Worm (Caenorhabditis elegans) whole organism, L2 larva: ENCODE data around the gene F56C9.6.

ENCODE experiments used
- C34F6.9 ChIP-seq: fragments of 150-350 bp; optimal IDR thresholded peaks from 2 replicates; lab custom pipeline; 2014; ENCODE audit warnings: missing biosample characterization, missing genetic modification characterization
- F13H6.1 ChIP-seq: sonication (generic microtip); optimal IDR thresholded peaks from 2 replicates; lab custom pipeline; 2016; ENCODE audit warnings: missing genetic modification characterization, missing compliant biosample characterization
- R02D3.7 ChIP-seq: fragments of 150-350 bp; optimal IDR thresholded peaks from 2 replicates; lab custom pipeline; 2014; ENCODE audit warnings: missing biosample characterization, missing genetic modification characterization
- Y55F3AM.14 ChIP-seq: fragments of 200-800 bp; sonication (Bioruptor generic); optimal IDR thresholded peaks from 2 replicates; lab custom pipeline; 2018; ENCODE audit warnings: mild to moderate bottlenecking, missing genetic modification characterization, missing compliant biosample characterization
- ZK546.5 ChIP-seq: sonication (generic microtip); optimal IDR thresholded peaks from 2 replicates; lab custom pipeline; 2017; ENCODE audit warnings: missing biosample characterization, missing genetic modification characterization
- alr-1 ChIP-seq: fragments of 150-350 bp; optimal IDR thresholded peaks from 2 replicates; lab custom pipeline; 2014; ENCODE audit warnings: missing biosample characterization, missing genetic modification characterization
- ama-1 ChIP-seq: fragments of 150-350 bp; optimal IDR thresholded peaks from 2 replicates; lab custom pipeline; 2018; ENCODE audit warnings: inconsistent platforms
- blmp-1 ChIP-seq: sonication (generic microtip); optimal IDR thresholded peaks from 2 replicates; lab custom pipeline; 2017; ENCODE audit warnings: missing genetic modification characterization, mild to moderate bottlenecking, missing compliant biosample characterization, antibody characterized with exemption, moderate library complexity; ENCODE audit not compliant: insufficient read depth
- ceh-16 ChIP-seq: fragments of 150-350 bp; optimal IDR thresholded peaks from 2 replicates; lab custom pipeline; 2014; ENCODE audit warnings: missing biosample characterization, missing genetic modification characterization
- ceh-82 ChIP-seq: fragments of 150-350 bp; optimal IDR thresholded peaks from 2 replicates; lab custom pipeline; 2014; ENCODE audit warnings: missing biosample characterization, missing genetic modification characterization
- egl-27 ChIP-seq: sonication (generic microtip); optimal IDR thresholded peaks from 3 replicates; lab custom pipeline; 2017; ENCODE audit warnings: missing biosample characterization, missing genetic modification reagents, missing genetic modification characterization
- elt-1 ChIP-seq: fragments of 150-350 bp; optimal IDR thresholded peaks from 2 replicates; lab custom pipeline; 2014; ENCODE audit warnings: missing biosample characterization, missing genetic modification characterization
- fos-1 ChIP-seq: fragments of 150-350 bp; optimal IDR thresholded peaks from 2 replicates; lab custom pipeline; 2014; ENCODE audit warnings: missing biosample characterization, missing genetic modification characterization
- gmeb-1 ChIP-seq: fragments of 150-350 bp; optimal IDR thresholded peaks from 2 replicates; lab custom pipeline; 2014; ENCODE audit warnings: missing biosample characterization, missing genetic modification characterization
- lin-11 ChIP-seq: fragments of 150-350 bp; sonication (generic microtip); optimal IDR thresholded peaks from 2 replicates; lab custom pipeline; 2014; ENCODE audit warnings: missing biosample characterization, missing genetic modification characterization, inconsistent platforms, mixed read lengths
- lin-13 ChIP-seq: fragments of 150-350 bp; optimal IDR thresholded peaks from 2 replicates; lab custom pipeline; 2014; ENCODE audit warnings: missing biosample characterization, missing genetic modification reagents, missing genetic modification characterization
- lin-39 ChIP-seq: fragments of 150-350 bp; optimal IDR thresholded peaks from 2 replicates; lab custom pipeline; 2014; ENCODE audit warnings: missing biosample characterization, missing genetic modification reagents, missing genetic modification characterization
- lsy-2 ChIP-seq, 2 experiments: fragments of 150-350 bp in 1 of 2; sonication (generic microtip) in 1 of 2; optimal IDR thresholded peaks; 2 replicates each; lab custom pipeline; 2014 to 2017; ENCODE audit warnings: missing biosample characterization in 2 of 2, missing genetic modification characterization in 2 of 2
- mab-5 ChIP-seq: fragments of 150-350 bp; optimal IDR thresholded peaks from 2 replicates; lab custom pipeline; 2014; ENCODE audit warnings: missing biosample characterization, missing genetic modification characterization
- mbf-1 ChIP-seq: sonication (generic microtip); optimal IDR thresholded peaks from 2 replicates; lab custom pipeline; 2017; ENCODE audit warnings: missing biosample characterization, missing genetic modification characterization
- mdl-1 ChIP-seq, 2 experiments: fragments of 150-350 bp in 1 of 2; sonication (generic microtip) in 1 of 2; optimal IDR thresholded peaks; 2 replicates each; lab custom pipeline; 2017; ENCODE audit warnings: missing biosample characterization in 2 of 2, missing genetic modification characterization in 2 of 2
- nhr-10 ChIP-seq: sonication (generic microtip); optimal IDR thresholded peaks from 2 replicates; lab custom pipeline; 2017; ENCODE audit warnings: missing biosample characterization, missing genetic modification characterization
- nhr-12 ChIP-seq: fragments of 150-350 bp; optimal IDR thresholded peaks from 2 replicates; lab custom pipeline; 2014; ENCODE audit warnings: missing biosample characterization, missing genetic modification characterization
- nhr-129 ChIP-seq: fragments of 150-350 bp; optimal IDR thresholded peaks from 2 replicates; lab custom pipeline; 2014; ENCODE audit warnings: missing biosample characterization, missing genetic modification characterization
- nhr-21 ChIP-seq: fragments of 150-350 bp; optimal IDR thresholded peaks from 2 replicates; lab custom pipeline; 2014; ENCODE audit warnings: missing biosample characterization, missing genetic modification characterization
- nhr-237 ChIP-seq: fragments of 150-350 bp; optimal IDR thresholded peaks from 2 replicates; lab custom pipeline; 2014; ENCODE audit warnings: missing biosample characterization, missing genetic modification characterization
- nhr-25 ChIP-seq: fragments of 150-350 bp; sonication (generic microtip); optimal IDR thresholded peaks from 3 replicates; lab custom pipeline; 2014; ENCODE audit warnings: missing biosample characterization, missing genetic modification characterization
- nhr-6 ChIP-seq: fragments of 150-350 bp; optimal IDR thresholded peaks from 2 replicates; lab custom pipeline; 2014; ENCODE audit warnings: missing biosample characterization, missing genetic modification characterization
- nhr-77 ChIP-seq: fragments of 150-350 bp; optimal IDR thresholded peaks from 2 replicates; lab custom pipeline; 2014; ENCODE audit warnings: missing biosample characterization, missing genetic modification characterization
- peb-1 ChIP-seq: fragments of 150-350 bp; optimal IDR thresholded peaks from 2 replicates; lab custom pipeline; 2014; ENCODE audit warnings: missing biosample characterization, missing genetic modification characterization
- sem-4 ChIP-seq: fragments of 150-350 bp; optimal IDR thresholded peaks from 2 replicates; lab custom pipeline; 2014; ENCODE audit warnings: missing biosample characterization, missing genetic modification reagents, missing genetic modification characterization
- skn-1 ChIP-seq: sonication (generic microtip); optimal IDR thresholded peaks from 2 replicates; lab custom pipeline; 2017; ENCODE audit warnings: missing biosample characterization, missing genetic modification characterization
- sma-3 ChIP-seq: sonication (generic microtip); optimal IDR thresholded peaks from 2 replicates; lab custom pipeline; 2016; ENCODE audit warnings: missing genetic modification reagents, missing genetic modification characterization, missing compliant biosample characterization
- sma-9 ChIP-seq, 2 experiments: fragments of 150-350 bp in 1 of 2; sonication (generic microtip) in 1 of 2; optimal IDR thresholded peaks; 2 replicates each; lab custom pipeline; 2014 to 2016; ENCODE audit warnings: missing genetic modification characterization in 2 of 2, mild to moderate bottlenecking in 1 of 2, missing biosample characterization in 1 of 2, missing compliant biosample characterization in 1 of 2, missing genetic modification reagents in 1 of 2, moderate library complexity in 1 of 2
- snpc-4 ChIP-seq: fragments of 150-350 bp; optimal IDR thresholded peaks from 2 replicates; lab custom pipeline; 2014; ENCODE audit warnings: missing biosample characterization, missing genetic modification characterization
- unc-39 ChIP-seq: fragments of 150-350 bp; optimal IDR thresholded peaks from 2 replicates; lab custom pipeline; 2014; ENCODE audit warnings: missing biosample characterization, missing genetic modification characterization
- unc-55 ChIP-seq: fragments of 150-350 bp; sonication (generic microtip); optimal IDR thresholded peaks from 3 replicates; lab custom pipeline; 2014; ENCODE audit warnings: missing biosample characterization, missing genetic modification reagents, missing genetic modification characterization
- unc-62 ChIP-seq: fragments of 150-350 bp; optimal IDR thresholded peaks from 2 replicates; lab custom pipeline; 2014; ENCODE audit warnings: missing biosample characterization, missing genetic modification reagents, missing genetic modification characterization
- ztf-1 ChIP-seq: fragments of 200-800 bp; sonication (Bioruptor generic); conservative IDR thresholded peaks from 2 replicates; pipeline ENCODE4 v1.3.6; 2022; ENCODE audit warnings: missing genetic modification characterization, missing compliant biosample characterization
- ztf-11 ChIP-seq: sonication (generic microtip); optimal IDR thresholded peaks from 2 replicates; lab custom pipeline; 2017; ENCODE audit warnings: missing biosample characterization, missing genetic modification characterization

F56C9.6 gene

ce11 chrIII:7305649-7305977, 5.0 kb downstream of the F56C9.6 start:
- TF ChIP-seq alr-1 (tag; lab: Kevin White, UChicago): no peak
- no peak for TF ChIP-seq mbf-1
- TF ChIP-seq ztf-1 (GFP tag; lab: Robert Waterston, UW): no peak
- no peak for TF ChIP-seq snpc-4 (tag; lab: Kevin White, UChicago)
- TF ChIP-seq lsy-2 (tag; optimal IDR thresholded peaks at IDR 0.05; lab: Kevin White, UChicago): no peak
- no peak for TF ChIP-seq lin-39
- TF ChIP-seq nhr-10 (tag; lab: Kevin White, UChicago): no peak
- no peak for TF ChIP-seq skn-1 (tag; lab: Kevin White, UChicago)
- peak; percentile 93 for TF ChIP-seq sma-3 (GFP tag; lab: Kevin White, UChicago)
- peak; percentile 37 for TF ChIP-seq sma-9 (GFP tag; optimal IDR thresholded peaks at IDR 0.05; lab: Kevin White, UChicago)
- no peak for TF ChIP-seq sma-9 (tag; optimal IDR thresholded peaks at IDR 0.05; lab: Kevin White, UChicago)
- no peak for TF ChIP-seq mab-5 (tag; lab: Kevin White, UChicago)
- peak; percentile 73 for TF ChIP-seq nhr-21 (tag; lab: Kevin White, UChicago)
- TF ChIP-seq egl-27: peak; percentile 9
- TF ChIP-seq peb-1 (tag; lab: Kevin White, UChicago): no peak
- TF ChIP-seq elt-1 (tag; lab: Kevin White, UChicago): no peak
- no peak for TF ChIP-seq lin-11 (tag; lab: Kevin White, UChicago)
- no peak for TF ChIP-seq gmeb-1 (tag; lab: Kevin White, UChicago)
- peak; percentile 19 for TF ChIP-seq fos-1 (tag; lab: Kevin White, UChicago)
- no peak for TF ChIP-seq F13H6.1 (tag; lab: Kevin White, UChicago)
- no peak for TF ChIP-seq unc-62 (GFP tag; lab: Kevin White, UChicago)
- no peak for TF ChIP-seq nhr-237 (tag; lab: Kevin White, UChicago)
- TF ChIP-seq nhr-129 (tag; lab: Kevin White, UChicago): no peak
- no peak for TF ChIP-seq Y55F3AM.14
- no peak for TF ChIP-seq sem-4 (tag; lab: Kevin White, UChicago)
- TF ChIP-seq unc-39 (tag; lab: Kevin White, UChicago): no peak
- TF ChIP-seq mdl-1 (tag; optimal IDR thresholded peaks at IDR 0.05; lab: Kevin White, UChicago): no peak
- TF ChIP-seq, all 48 proteins: peak for 5

ce11 chrIII:7304961-7305648, 5.5 kb downstream of the F56C9.6 start:
- TF ChIP-seq blmp-1: peak; percentile 26
- TF ChIP-seq ztf-1 (GFP tag; lab: Robert Waterston, UW): no peak
- no peak for TF ChIP-seq nhr-12 (tag; lab: Kevin White, UChicago)
- TF ChIP-seq gmeb-1 (tag; lab: Kevin White, UChicago): peak; percentile 27
- peak; percentile 34 for TF ChIP-seq sma-9 (GFP tag; optimal IDR thresholded peaks at IDR 0.05; lab: Kevin White, UChicago)
- TF ChIP-seq sma-9 (tag; optimal IDR thresholded peaks at IDR 0.05; lab: Kevin White, UChicago): no peak
- no peak for TF ChIP-seq unc-55 (GFP tag; lab: Kevin White, UChicago)
- TF ChIP-seq lsy-2 (tag; optimal IDR thresholded peaks at IDR 0.05; lab: Kevin White, UChicago): peak in 1 of 2 experiments; percentile 33
- TF ChIP-seq elt-1 (tag; lab: Kevin White, UChicago): peak; percentile 85
- peak; percentile 61 for TF ChIP-seq sma-3 (GFP tag; lab: Kevin White, UChicago)
- TF ChIP-seq nhr-129 (tag; lab: Kevin White, UChicago): peak; percentile 5
- peak in 1 of 2 experiments; percentile 22 for TF ChIP-seq mdl-1 (tag; optimal IDR thresholded peaks at IDR 0.05; lab: Kevin White, UChicago)
- TF ChIP-seq nhr-21 (tag; lab: Kevin White, UChicago): peak; percentile 61
- TF ChIP-seq sem-4 (tag; lab: Kevin White, UChicago): no peak
- TF ChIP-seq, all 48 proteins: peak for 9

ce11 chrIII:7301668-7302067, 8.9 kb downstream of the F56C9.6 start:
- TF ChIP-seq ZK546.5 (tag; lab: Kevin White, UChicago) (no peak), elt-1 (tag; lab: Kevin White, UChicago) (peak; percentile 43), ceh-16 (peak; percentile 33), nhr-25 (peak; percentile 7), sma-9 (GFP tag; optimal IDR thresholded peaks at IDR 0.05; lab: Kevin White, UChicago) (peak; percentile 27), sma-9 (tag; optimal IDR thresholded peaks at IDR 0.05; lab: Kevin White, UChicago) (no peak)

- TF ChIP-seq lsy-2 (tag; optimal IDR thresholded peaks at IDR 0.05; lab: Kevin White, UChicago) (no peak), F13H6.1 (tag; lab: Kevin White, UChicago) (no peak), Y55F3AM.14 (no peak), mbf-1 (no peak), nhr-6 (tag; lab: Kevin White, UChicago) (no peak), R02D3.7 (no peak), C34F6.9 (tag; lab: Kevin White, UChicago) (no peak), sma-9 (GFP tag; optimal IDR thresholded peaks at IDR 0.05; lab: Kevin White, UChicago) (peak; percentile 41), sma-9 (tag; optimal IDR thresholded peaks at IDR 0.05; lab: Kevin White, UChicago) (no peak), ztf-1 (GFP tag; lab: Robert Waterston, UW) (no peak), nhr-77 (tag; lab: Kevin White, UChicago) (no peak), ceh-82 (tag; lab: Kevin White, UChicago) (no peak), ztf-11 (tag; lab: Kevin White, UChicago) (no peak), blmp-1 (no peak), ZK546.5 (tag; lab: Kevin White, UChicago) (no peak), sma-3 (GFP tag; lab: Kevin White, UChicago) (no peak), elt-1 (tag; lab: Kevin White, UChicago) (no peak), nhr-129 (tag; lab: Kevin White, UChicago) (peak; percentile 9), unc-55 (GFP tag; lab: Kevin White, UChicago) (no peak), egl-27 (no peak), nhr-21 (tag; lab: Kevin White, UChicago) (no peak), alr-1 (tag; lab: Kevin White, UChicago) (no peak), nhr-10 (tag; lab: Kevin White, UChicago) (no peak), nhr-25 (peak; percentile 43), sem-4 (tag; lab: Kevin White, UChicago) (no peak), lin-13 (GFP tag; lab: Kevin White, UChicago) (no peak), snpc-4 (tag; lab: Kevin White, UChicago) (no peak), ama-1 (no peak)
Measured at ce11 chrIII:7300763-7301162, 9.8 kb downstream of the F56C9.6 start.
